Fruit fly (Drosophila melanogaster) whole organism, wandering third instar larva: ENCODE measurements around the gene Gyc89Db.

ENCODE experiments used
- Jra ChIP-seq: sonication (Bioruptor generic); optimal IDR thresholded peaks from 2 replicates; lab custom pipeline; 2016; ENCODE audit warnings: missing biosample characterization, missing genetic modification characterization
- Myc ChIP-seq: fragments of >200 bp; optimal IDR thresholded peaks from 2 replicates; lab custom pipeline; 2017
- N ChIP-seq: fragments of >200 bp; optimal IDR thresholded peaks from 2 replicates; lab custom pipeline; 2018; ENCODE audit warnings: missing biosample characterization, missing external identifiers, missing genetic modification characterization
- fru ChIP-seq: fragments of 200-800 bp; sonication (Bioruptor generic); optimal IDR thresholded peaks from 3 replicates; lab custom pipeline; 2016; ENCODE audit warnings: missing biosample characterization, mild to moderate bottlenecking, missing genetic modification characterization
- psq ChIP-seq: fragments of 200-800 bp; sonication (Bioruptor generic); optimal IDR thresholded peaks from 3 replicates; lab custom pipeline; 2017; ENCODE audit warnings: missing biosample characterization, mild to moderate bottlenecking, missing genetic modification characterization, moderate library complexity

- peak; percentile 60 for TF ChIP-seq N (GFP tag; lab: Kevin White, UChicago)
- no peak for TF ChIP-seq fru (GFP tag; lab: Kevin White, UChicago)
- TF ChIP-seq psq (GFP tag; lab: Kevin White, UChicago) = no peak
- TF ChIP-seq Myc (lab: Kevin White, UChicago) = peak; percentile 85
- no peak for TF ChIP-seq Jra (GFP tag; lab: Kevin White, UChicago)
Measured at dm6 chr3R:16431707-16432106, 45.2 kb upstream of the Gyc89Db start.
